Worm (Caenorhabditis elegans): ENCODE data around the gene swt-2.

DNA sequence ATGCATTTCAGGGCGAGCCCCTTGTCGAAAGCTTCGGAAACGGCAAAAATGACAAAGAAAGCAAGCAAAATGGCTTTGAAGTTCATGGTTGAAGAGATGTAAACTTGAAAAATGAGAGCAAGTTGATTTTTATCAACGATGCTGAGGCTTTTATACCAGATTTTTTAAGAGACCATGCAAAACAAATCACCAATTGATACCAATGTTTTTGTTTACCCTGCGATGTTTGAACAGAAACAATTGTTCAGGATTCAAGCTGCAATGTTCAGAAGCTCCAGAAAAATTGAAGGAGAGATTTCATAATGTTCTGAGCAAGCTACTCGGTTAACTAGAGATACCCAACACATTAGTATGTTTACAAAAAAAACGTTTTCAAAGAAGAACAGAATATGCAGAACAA is 7.7 kb upstream of the swt-2 start, which contains the start of gene C54F6.15:
- no peak for TF ChIP-seq mdl-1 (tag; optimal IDR thresholded peaks at IDR 0.05)
- no peak for TF ChIP-seq ztf-11 (tag; optimal IDR thresholded peaks at IDR 0.05)
- TF ChIP-seq nhr-12 (tag; optimal IDR thresholded peaks at IDR 0.05): no peak
- TF ChIP-seq aly-2 (tag; optimal IDR thresholded peaks at IDR 0.05): no peak
- TF ChIP-seq nhr-23 (tag; optimal IDR thresholded peaks at IDR 0.05): no peak
- no peak for TF ChIP-seq elt-1 (tag; optimal IDR thresholded peaks at IDR 0.05)
